Worm (Caenorhabditis elegans) whole organism, late embryonic: Measurements from ENCODE around the gene wdr-62.

Source experiments
- ama-1 ChIP-seq: fragments of 150-350 bp; optimal IDR thresholded peaks from 2 replicates; lab custom pipeline; 2014
- ceh-24 ChIP-seq: sonication (generic microtip); optimal IDR thresholded peaks from 2 replicates; lab custom pipeline; 2016; ENCODE audit warnings: mild to moderate bottlenecking, missing genetic modification characterization, missing compliant biosample characterization
- ceh-45 ChIP-seq: fragments of 200-800 bp; sonication (Bioruptor generic); IDR thresholded peaks from 2 replicates; pipeline ENCODE4 v1.3.6; 2022; ENCODE audit warnings: missing genetic modification reagents, missing genetic modification characterization, missing compliant biosample characterization
- dmd-4 ChIP-seq: sonication (generic microtip); optimal IDR thresholded peaks from 2 replicates; lab custom pipeline; 2016; ENCODE audit warnings: borderline replicate concordance, missing genetic modification characterization, missing compliant biosample characterization
- eyg-1 ChIP-seq: sonication (generic microtip); optimal IDR thresholded peaks from 2 replicates; lab custom pipeline; 2016; ENCODE audit warnings: missing genotype, missing genetic modification characterization, missing compliant biosample characterization
- fkh-10 ChIP-seq: fragments of 150-350 bp; optimal IDR thresholded peaks from 2 replicates; lab custom pipeline; 2014; ENCODE audit warnings: missing biosample characterization, missing genetic modification reagents, missing genetic modification characterization
- nfya-1 ChIP-seq: sonication (generic microtip); optimal IDR thresholded peaks from 2 replicates; lab custom pipeline; 2017; ENCODE audit warnings: missing genetic modification characterization, mild to moderate bottlenecking, missing compliant biosample characterization, antibody characterized with exemption, moderate library complexity
- nhr-11 ChIP-seq: fragments of 150-350 bp; optimal IDR thresholded peaks from 2 replicates; lab custom pipeline; 2014; ENCODE audit warnings: missing biosample characterization, missing genetic modification characterization
- pax-1 ChIP-seq: fragments of 150-350 bp; optimal IDR thresholded peaks from 2 replicates; lab custom pipeline; 2014; ENCODE audit warnings: missing biosample characterization, missing genetic modification characterization
- pqm-1 ChIP-seq: sonication (generic microtip); optimal IDR thresholded peaks from 2 replicates; lab custom pipeline; 2016; ENCODE audit warnings: missing genetic modification characterization, missing compliant biosample characterization
- sox-4 ChIP-seq: sonication (generic microtip); optimal IDR thresholded peaks from 2 replicates; lab custom pipeline; 2017; ENCODE audit warnings: mild to moderate bottlenecking, missing genetic modification characterization, inconsistent platforms, missing compliant biosample characterization
- tbx-2 ChIP-seq: sonication (generic microtip); optimal IDR thresholded peaks from 2 replicates; lab custom pipeline; 2016; ENCODE audit warnings: missing genetic modification characterization, missing compliant biosample characterization
- unc-42 ChIP-seq: sonication (generic microtip); optimal IDR thresholded peaks from 2 replicates; lab custom pipeline; 2016; ENCODE audit warnings: missing genotype, missing genetic modification characterization, missing compliant biosample characterization
- unc-55 ChIP-seq: sonication (generic microtip); optimal IDR thresholded peaks from 2 replicates; lab custom pipeline; 2017; ENCODE audit warnings: missing biosample characterization, missing genetic modification reagents, missing genetic modification characterization

ce11 chrV:9424514-9424913 lies 19.3 kb upstream of the wdr-62 start:
- TF ChIP-seq tbx-2 (peak; percentile 24), dmd-4 (tag; lab: Kevin White, UChicago) (no peak), pqm-1 (tag; lab: Kevin White, UChicago) (no peak), sox-4 (tag; lab: Kevin White, UChicago) (no peak), ceh-45 (GFP tag; lab: Robert Waterston, UW) (no peak), ama-1 (lab: Kevin White, UChicago) (no peak), nhr-11 (tag; lab: Kevin White, UChicago) (no peak), unc-42 (tag; lab: Kevin White, UChicago) (no peak), eyg-1 (no peak), fkh-10 (GFP tag; lab: Kevin White, UChicago) (no peak), nfya-1 (tag; lab: Kevin White, UChicago) (peak; percentile 34), pax-1 (tag; lab: Kevin White, UChicago) (no peak), ceh-24 (tag; lab: Kevin White, UChicago) (no peak), unc-55 (no peak)
